Comparison of ENCODE assay signal across 4 worm cellular contexts in the genomic region with DNA sequence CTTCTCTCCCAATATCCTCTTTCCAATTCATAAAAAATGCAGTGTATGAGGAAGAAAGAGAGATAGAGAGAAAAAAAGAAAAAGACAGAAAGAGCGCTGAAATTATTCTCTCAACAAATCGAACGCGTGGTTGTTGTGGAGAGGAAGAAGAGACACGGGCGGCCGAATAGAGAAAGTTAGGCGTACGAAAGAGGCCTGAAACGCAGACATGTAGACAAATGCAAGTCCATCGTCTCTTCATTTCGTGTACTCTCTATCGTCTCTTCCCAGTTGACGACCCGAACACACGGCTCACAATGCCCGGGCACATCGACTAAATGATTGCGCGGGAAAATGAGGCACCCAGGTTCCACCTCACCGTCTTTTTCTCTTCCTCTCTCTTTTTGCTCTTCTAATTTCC.
TF ChIP-seq lines count a peak whose summit lies in the region.

No protein-coding gene starts in this region.

TF ChIP-seq in whole organism, L2 larva, 48 proteins besides CTCF, POLR2A, EP300 and RAD21 (continues in another document):
- TF ChIP-seq alr-1 (tag; optimal IDR thresholded peaks at IDR 0.05; lab: Kevin White, UChicago) (no peak), unc-39 (tag; optimal IDR thresholded peaks at IDR 0.05; lab: Kevin White, UChicago) (no peak), sma-3 (GFP tag; optimal IDR thresholded peaks at IDR 0.05; lab: Kevin White, UChicago) (peak; percentile 41), ceh-82 (tag; optimal IDR thresholded peaks at IDR 0.05; lab: Kevin White, UChicago) (no peak), nhr-237 (tag; optimal IDR thresholded peaks at IDR 0.05; lab: Kevin White, UChicago) (no peak), ztf-11 (tag; optimal IDR thresholded peaks at IDR 0.05; lab: Kevin White, UChicago) (no peak), lsy-2 (tag; optimal IDR thresholded peaks at IDR 0.05; lab: Kevin White, UChicago) (peak; percentile 18 to 75), lin-11 (tag; optimal IDR thresholded peaks at IDR 0.05; lab: Kevin White, UChicago) (peak; percentile 73), zag-1 (tag; optimal IDR thresholded peaks at IDR 0.05; lab: Kevin White, UChicago) (peak; percentile 21), F13H6.1 (tag; optimal IDR thresholded peaks at IDR 0.05; lab: Kevin White, UChicago) (peak; percentile 85), lin-39 (tag; optimal IDR thresholded peaks at IDR 0.05; lab: Kevin White, UChicago) (no peak), aly-2 (tag; optimal IDR thresholded peaks at IDR 0.05; lab: Kevin White, UChicago) (no peak), snpc-4 (tag; optimal IDR thresholded peaks at IDR 0.05; lab: Kevin White, UChicago) (peak; percentile 39), gmeb-1 (tag; optimal IDR thresholded peaks at IDR 0.05; lab: Kevin White, UChicago) (no peak), nhr-25 (tag; optimal IDR thresholded peaks at IDR 0.05; lab: Kevin White, UChicago) (peak; percentile 44), C34F6.9 (tag; optimal IDR thresholded peaks at IDR 0.05; lab: Kevin White, UChicago) (peak; percentile 93), nhr-11 (tag; optimal IDR thresholded peaks at IDR 0.05; lab: Kevin White, UChicago) (no peak), nhr-23 (tag; optimal IDR thresholded peaks at IDR 0.05; lab: Kevin White, UChicago) (no peak), egl-27 (tag; optimal IDR thresholded peaks at IDR 0.05; lab: Kevin White, UChicago) (peak; percentile 74), skn-1 (tag; optimal IDR thresholded peaks at IDR 0.05; lab: Kevin White, UChicago) (no peak), mab-5 (tag; optimal IDR thresholded peaks at IDR 0.05; lab: Kevin White, UChicago) (no peak), nhr-77 (tag; optimal IDR thresholded peaks at IDR 0.05; lab: Kevin White, UChicago) (no peak), nhr-10 (tag; optimal IDR thresholded peaks at IDR 0.05; lab: Kevin White, UChicago) (no peak)

TF ChIP-seq in whole organism, L4 larva, 104 proteins besides CTCF, POLR2A, EP300 and RAD21 (continues in another document):
- peak; percentile 65 for TF ChIP-seq nhr-77 (tag; optimal IDR thresholded peaks at IDR 0.05; lab: Kevin White, UChicago)
- TF ChIP-seq nhr-41 (GFP tag; IDR thresholded peaks at IDR 0.05; lab: Robert Waterston, UW): no peak
- peak; percentile 11 for TF ChIP-seq lin-13 (GFP tag; optimal IDR thresholded peaks at IDR 0.05; lab: Kevin White, UChicago)
- no peak for TF ChIP-seq Y105C5A.15 (GFP tag; IDR thresholded peaks at IDR 0.05; lab: Robert Waterston, UW)
- TF ChIP-seq nhr-25 (tag; optimal IDR thresholded peaks at IDR 0.05; lab: Kevin White, UChicago; ENCODE audit: borderline replicate concordance, insufficient read depth): no peak
- peak; percentile 8 for TF ChIP-seq aha-1 (tag; lab: Kevin White, UChicago)
- TF ChIP-seq mdl-1 (tag; optimal IDR thresholded peaks at IDR 0.05; lab: Kevin White, UChicago): peak; percentile 41 to 85
- TF ChIP-seq ztf-7 (tag; optimal IDR thresholded peaks at IDR 0.05; lab: Kevin White, UChicago): no peak
- TF ChIP-seq mxl-2 (GFP tag; conservative IDR thresholded peaks at IDR 0.05; lab: Robert Waterston, UW): no peak
- TF ChIP-seq ces-1 (GFP tag; optimal IDR thresholded peaks at IDR 0.05; lab: Kevin White, UChicago): no peak
- TF ChIP-seq nhr-11 (tag; optimal IDR thresholded peaks at IDR 0.05; lab: Kevin White, UChicago): peak; percentile 84
- no peak for TF ChIP-seq ztf-11 (tag; optimal IDR thresholded peaks at IDR 0.05; lab: Kevin White, UChicago)
- no peak for TF ChIP-seq snpc-4 (tag; optimal IDR thresholded peaks at IDR 0.05; lab: Kevin White, UChicago)
- TF ChIP-seq fkh-10 (GFP tag; optimal IDR thresholded peaks at IDR 0.05; lab: Kevin White, UChicago): peak; percentile 69
- TF ChIP-seq lin-29 (GFP tag; IDR thresholded peaks at IDR 0.05; lab: Robert Waterston, UW): no peak
- no peak for TF ChIP-seq nhr-42 (GFP tag; IDR thresholded peaks at IDR 0.05; lab: Robert Waterston, UW)
- TF ChIP-seq lim-7 (GFP tag; IDR thresholded peaks at IDR 0.05; lab: Robert Waterston, UW): no peak
- TF ChIP-seq tag-97 (GFP tag; IDR thresholded peaks at IDR 0.05; lab: Robert Waterston, UW): no peak
- no peak for TF ChIP-seq saeg-2 (GFP tag; IDR thresholded peaks at IDR 0.05; lab: Robert Waterston, UW)
- TF ChIP-seq T26A8.4 (GFP tag; IDR thresholded peaks at IDR 0.05; lab: Robert Waterston, UW): no peak
- TF ChIP-seq F49E8.2 (tag; optimal IDR thresholded peaks at IDR 0.05; lab: Kevin White, UChicago; ENCODE audit: borderline replicate concordance): no peak
- TF ChIP-seq spr-3 (GFP tag; optimal IDR thresholded peaks at IDR 0.05; lab: Kevin White, UChicago): no peak
- TF ChIP-seq mep-1 (tag; optimal IDR thresholded peaks at IDR 0.05; lab: Kevin White, UChicago): peak; percentile 87

TF ChIP-seq in whole organism, late embryonic, 69 proteins besides CTCF, POLR2A, EP300 and RAD21 (continues in another document):
- TF ChIP-seq ceh-2 (tag; optimal IDR thresholded peaks at IDR 0.05; lab: Kevin White, UChicago) (peak; percentile 17), hlh-6 (tag; optimal IDR thresholded peaks at IDR 0.05; lab: Kevin White, UChicago) (no peak), che-1 (tag; optimal IDR thresholded peaks at IDR 0.05; lab: Kevin White, UChicago) (no peak), T23F11.4 (GFP tag; optimal IDR thresholded peaks at IDR 0.05; lab: Kevin White, UChicago) (no peak), pat-9 (tag; optimal IDR thresholded peaks at IDR 0.05; lab: Kevin White, UChicago) (no peak), ztf-16 (tag; optimal IDR thresholded peaks at IDR 0.05; lab: Kevin White, UChicago) (no peak), C38D4.7 (GFP tag; optimal IDR thresholded peaks at IDR 0.05; lab: Kevin White, UChicago) (no peak), unc-55 (GFP tag; optimal IDR thresholded peaks at IDR 0.05; lab: Kevin White, UChicago) (peak; percentile 85), hlh-13 (GFP tag; optimal IDR thresholded peaks at IDR 0.05; lab: Kevin White, UChicago) (no peak), ets-4 (tag; optimal IDR thresholded peaks at IDR 0.05; lab: Kevin White, UChicago) (peak; percentile 60), odd-2 (tag; optimal IDR thresholded peaks at IDR 0.05; lab: Kevin White, UChicago) (no peak), lim-6 (tag; optimal IDR thresholded peaks at IDR 0.05; lab: Kevin White, UChicago) (no peak), pha-2 (tag; optimal IDR thresholded peaks at IDR 0.05; lab: Kevin White, UChicago) (no peak), pag-3 (tag; optimal IDR thresholded peaks at IDR 0.05; lab: Kevin White, UChicago; ENCODE audit: borderline replicate concordance) (no peak), ceh-18 (tag; optimal IDR thresholded peaks at IDR 0.05; lab: Kevin White, UChicago) (peak; percentile 8), Y22D7AL.16 (tag; optimal IDR thresholded peaks at IDR 0.05; lab: Kevin White, UChicago) (no peak), ahr-1 (tag; optimal IDR thresholded peaks at IDR 0.05; lab: Kevin White, UChicago) (no peak), ref-2 (tag; optimal IDR thresholded peaks at IDR 0.05; lab: Kevin White, UChicago) (peak; percentile 33), pros-1 (tag; optimal IDR thresholded peaks at IDR 0.05; lab: Kevin White, UChicago) (no peak), ceh-34 (tag; optimal IDR thresholded peaks at IDR 0.05; lab: Kevin White, UChicago) (peak; percentile 34), hlh-8 (tag; optimal IDR thresholded peaks at IDR 0.05; lab: Kevin White, UChicago) (no peak), ceh-22 (tag; optimal IDR thresholded peaks at IDR 0.05; lab: Kevin White, UChicago) (no peak), hlh-30 (tag; optimal IDR thresholded peaks at IDR 0.05; lab: Kevin White, UChicago; ENCODE audit: insufficient read depth) (peak; percentile 23), nfya-1 (tag; optimal IDR thresholded peaks at IDR 0.05; lab: Kevin White, UChicago) (peak; percentile 76), C08G9.2 (tag; optimal IDR thresholded peaks at IDR 0.05; lab: Kevin White, UChicago) (no peak)

TF ChIP-seq in whole organism, mixed stage, embryonic, 35 proteins besides CTCF, POLR2A, EP300 and RAD21:
- TF ChIP-seq hlh-1 (tag; optimal IDR thresholded peaks at IDR 0.05; lab: Kevin White, UChicago): peak; percentile 20
- no peak for TF ChIP-seq nhr-28 (tag; optimal IDR thresholded peaks at IDR 0.05; lab: Kevin White, UChicago)
- TF ChIP-seq ztf-11 (tag; optimal IDR thresholded peaks at IDR 0.05; lab: Kevin White, UChicago): no peak
- peak; percentile 99 for TF ChIP-seq nhr-2 (tag; optimal IDR thresholded peaks at IDR 0.05; lab: Kevin White, UChicago)
- TF ChIP-seq elt-1 (tag; optimal IDR thresholded peaks at IDR 0.05; lab: Kevin White, UChicago; ENCODE audit: borderline replicate concordance, insufficient read depth): no peak
- no peak for TF ChIP-seq cnd-1 (tag; optimal IDR thresholded peaks at IDR 0.05; lab: Kevin White, UChicago)
- peak; percentile 64 for TF ChIP-seq lsy-2 (tag; optimal IDR thresholded peaks at IDR 0.05; lab: Kevin White, UChicago)
- TF ChIP-seq pha-4 (tag; optimal IDR thresholded peaks at IDR 0.05; lab: Kevin White, UChicago): peak; percentile 71
- TF ChIP-seq tbx-8 (GFP tag; optimal IDR thresholded peaks at IDR 0.05; lab: Kevin White, UChicago): no peak
- TF ChIP-seq flh-1 (GFP tag; optimal IDR thresholded peaks at IDR 0.05; lab: Kevin White, UChicago): no peak
- no peak for TF ChIP-seq nhr-76 (tag; optimal IDR thresholded peaks at IDR 0.05; lab: Kevin White, UChicago)
- TF ChIP-seq unc-39 (tag; optimal IDR thresholded peaks at IDR 0.05; lab: Kevin White, UChicago): no peak
- peak; percentile 71 for TF ChIP-seq ces-1 (GFP tag; optimal IDR thresholded peaks at IDR 0.05; lab: Kevin White, UChicago)
- TF ChIP-seq drap-1 (GFP tag; optimal IDR thresholded peaks at IDR 0.05; lab: Kevin White, UChicago): no peak
- no peak for TF ChIP-seq mab-5 (tag; optimal IDR thresholded peaks at IDR 0.05; lab: Kevin White, UChicago)
- TF ChIP-seq blmp-1 (tag; optimal IDR thresholded peaks at IDR 0.05; lab: Kevin White, UChicago): peak; percentile 21
- no peak for TF ChIP-seq zip-8 (tag; optimal IDR thresholded peaks at IDR 0.05; lab: Kevin White, UChicago)
- no peak for TF ChIP-seq lin-32 (GFP tag; optimal IDR thresholded peaks at IDR 0.05; lab: Kevin White, UChicago)
- TF ChIP-seq lin-13 (tag; optimal IDR thresholded peaks at IDR 0.05; lab: Kevin White, UChicago): peak; percentile 26
- peak; percentile 62 for TF ChIP-seq mls-2 (tag; optimal IDR thresholded peaks at IDR 0.05; lab: Kevin White, UChicago)
- no peak for TF ChIP-seq ham-2 (GFP tag; optimal IDR thresholded peaks at IDR 0.05; lab: Kevin White, UChicago)
- peak; percentile 18 for TF ChIP-seq nhr-12 (tag; optimal IDR thresholded peaks at IDR 0.05; lab: Kevin White, UChicago)
- TF ChIP-seq sem-2 (GFP tag; optimal IDR thresholded peaks at IDR 0.05; lab: Kevin White, UChicago): no peak
- TF ChIP-seq ceh-43 (GFP tag; optimal IDR thresholded peaks at IDR 0.05; lab: Kevin White, UChicago): no peak
- no peak for TF ChIP-seq M03D4.4 (tag; optimal IDR thresholded peaks at IDR 0.05; lab: Kevin White, UChicago)
- TF ChIP-seq unc-62 (GFP tag; optimal IDR thresholded peaks at IDR 0.05; lab: Kevin White, UChicago): peak; percentile 61
- TF ChIP-seq bed-3 (GFP tag; optimal IDR thresholded peaks at IDR 0.05; lab: Kevin White, UChicago): no peak
- peak; percentile 61 for TF ChIP-seq unc-120 (tag; optimal IDR thresholded peaks at IDR 0.05; lab: Kevin White, UChicago; ENCODE audit: poor library complexity, severe bottlenecking)
